Fruit fly (Drosophila melanogaster): ENCODE results near the gene Rsod.
A peak's percentile ranks its signal among the peaks of the same experiment; 100 is the strongest.

Rsod gene

dm6 chr3R:30189836-30190235, 18.8 kb upstream of the Rsod start (continued):
- TF ChIP-seq CG6272 (GFP tag; IDR thresholded peaks at IDR 0.05) (peak; percentile 77), onecut (GFP tag; IDR thresholded peaks at IDR 0.05) (peak; percentile 62), Ada2b (GFP tag; IDR thresholded peaks at IDR 0.05) (peak; percentile 87), CG13624 (GFP tag; optimal IDR thresholded peaks at IDR 0.05) (peak; percentile 32), Abd-B (GFP tag; optimal IDR thresholded peaks at IDR 0.05) (peak; percentile 72), BEAF-32 (GFP tag; optimal IDR thresholded peaks at IDR 0.05) (no peak), CG6813 (GFP tag; optimal IDR thresholded peaks at IDR 0.05) (peak; percentile 61), CG3281 (GFP tag; optimal IDR thresholded peaks at IDR 0.05) (peak; percentile 65), CG18619 (GFP tag; optimal IDR thresholded peaks at IDR 0.05) (peak; percentile 46), Kr (GFP tag; optimal IDR thresholded peaks at IDR 0.05) (no peak), tup (GFP tag; optimal IDR thresholded peaks at IDR 0.05) (no peak), ken (GFP tag; IDR thresholded peaks at IDR 0.05) (peak; percentile 41; the same call in 1 of the 3 replicates), oc (tag; optimal IDR thresholded peaks at IDR 0.05) (peak; percentile 71), MTF-1 (GFP tag; optimal IDR thresholded peaks at IDR 0.05; ENCODE audit: borderline replicate concordance) (no peak), CG42726 (GFP tag; IDR thresholded peaks at IDR 0.05; ENCODE audit: partially characterized antibody) (no peak), dmrt99B (tag; optimal IDR thresholded peaks at IDR 0.05) (peak; percentile 84), Max (GFP tag; optimal IDR thresholded peaks at IDR 0.05) (no peak), D19A (tag; optimal IDR thresholded peaks at IDR 0.05) (peak; percentile 55), dan (GFP tag; IDR thresholded peaks at IDR 0.05) (peak; percentile 50; the same call in 1 of the 2 replicates), CG10366 (GFP tag; IDR thresholded peaks at IDR 0.05) (peak; percentile 78), Spps (tag; optimal IDR thresholded peaks at IDR 0.05) (no peak), TFAM (GFP tag; optimal IDR thresholded peaks at IDR 0.05) (no peak), CG2678 (tag; optimal IDR thresholded peaks at IDR 0.05) (peak; percentile 82), Side (GFP tag; optimal IDR thresholded peaks at IDR 0.05) (no peak), CG32767 (GFP tag; IDR thresholded peaks at IDR 0.05) (peak; percentile 67), CG2712 (tag; optimal IDR thresholded peaks at IDR 0.05) (peak; percentile 79), tgo (GFP tag; IDR thresholded peaks at IDR 0.05) (peak; percentile 78), scrt (GFP tag; optimal IDR thresholded peaks at IDR 0.05) (peak; percentile 47), vvl (GFP tag; IDR thresholded peaks at IDR 0.05) (peak; percentile 89), CG8478 (optimal IDR thresholded peaks at IDR 0.05) (no peak), CG12236 (GFP tag; optimal IDR thresholded peaks at IDR 0.05) (peak; percentile 22), jigr1 (GFP tag; IDR thresholded peaks at IDR 0.05) (peak; percentile 72; the same call in 2 of the 3 replicates), Pdp1 (GFP tag; optimal IDR thresholded peaks at IDR 0.05) (peak; percentile 67 to 68), ab (GFP tag; optimal IDR thresholded peaks at IDR 0.05) (peak; percentile 21), Doc3 (GFP tag; IDR thresholded peaks at IDR 0.05; ENCODE audit: partially characterized antibody) (no peak), otp (GFP tag; IDR thresholded peaks at IDR 0.05) (peak; percentile 77; the same call in 2 of the 3 replicates), CG18599 (GFP tag; optimal IDR thresholded peaks at IDR 0.05) (peak; percentile 70), CG9876 (GFP tag; optimal IDR thresholded peaks at IDR 0.05) (no peak), ash1 (GFP tag; optimal IDR thresholded peaks at IDR 0.05) (no peak), kah (GFP tag; optimal IDR thresholded peaks at IDR 0.05) (peak; percentile 40), wek (GFP tag; optimal IDR thresholded peaks at IDR 0.05) (peak; percentile 28), CG12155 (GFP tag; optimal IDR thresholded peaks at IDR 0.05) (peak; percentile 54), bab2 (GFP tag; optimal IDR thresholded peaks at IDR 0.05) (peak; percentile 34), YL-1 (GFP tag; optimal IDR thresholded peaks at IDR 0.05) (no peak), CG9817 (tag; optimal IDR thresholded peaks at IDR 0.05) (peak; percentile 60), CG34422 (GFP tag; IDR thresholded peaks at IDR 0.05) (peak; percentile 82), ap (GFP tag; IDR thresholded peaks at IDR 0.05) (peak; percentile 76), Optix (GFP tag; IDR thresholded peaks at IDR 0.05) (peak; percentile 66), phol (tag; optimal IDR thresholded peaks at IDR 0.05) (peak; percentile 78), ro (GFP tag; IDR thresholded peaks at IDR 0.05) (peak; percentile 67), Usf (GFP tag; optimal IDR thresholded peaks at IDR 0.05) (peak; percentile 16)

All from whole organism, embryonic.